Worm (Caenorhabditis elegans): ENCODE results near the gene com-1.

ce11 chrIII:10888824-10889223 lies 7.3 kb upstream of the com-1 start:
- TF ChIP-seq ama-1 (optimal IDR thresholded peaks at IDR 0.05), result no peak
- no peak for TF ChIP-seq tra-4 (tag; optimal IDR thresholded peaks at IDR 0.05)
- TF ChIP-seq flt-1 (GFP tag; IDR thresholded peaks at IDR 0.05), result no peak
- TF ChIP-seq tbx-37 (GFP tag; conservative IDR thresholded peaks at IDR 0.05), result no peak
- no peak for TF ChIP-seq ceh-36 (tag; optimal IDR thresholded peaks at IDR 0.05)
- TF ChIP-seq aly-1 (tag; optimal IDR thresholded peaks at IDR 0.05), result no peak

Data from whole organism, early embryonic.